Fruit fly (Drosophila melanogaster) whole organism, prepupa: ENCODE data around the gene PolD1.

ENCODE experiments used
- Blimp-1 ChIP-seq: fragments of 200-800 bp; sonication (Bioruptor generic); optimal IDR thresholded peaks from 3 replicates; lab custom pipeline; 2017; ENCODE audit warnings: missing biosample characterization, missing genetic modification characterization, mild to moderate bottlenecking, moderate library complexity, missing genetic modification reagents
- CG10631 ChIP-seq: fragments of 200-800 bp; sonication (Bioruptor generic); optimal IDR thresholded peaks from 2 replicates; lab custom pipeline; 2016; ENCODE audit warnings: missing biosample characterization, missing genetic modification characterization
- CG11762 ChIP-seq: fragments of 200-800 bp; sonication (Bioruptor generic); optimal IDR thresholded peaks from 3 replicates; lab custom pipeline; 2016; ENCODE audit warnings: missing biosample characterization, missing genetic modification characterization; ENCODE audit not compliant: insufficient read depth
- CG1621 ChIP-seq: fragments of 200-800 bp; sonication (Bioruptor generic); optimal IDR thresholded peaks from 3 replicates; lab custom pipeline; 2018; ENCODE audit warnings: missing biosample characterization, mild to moderate bottlenecking, missing genetic modification characterization
- CG16779 ChIP-seq: fragments of 200-800 bp; sonication (Bioruptor generic); optimal IDR thresholded peaks from 3 replicates; lab custom pipeline; 2017; ENCODE audit warnings: missing biosample characterization, mild to moderate bottlenecking, missing genetic modification characterization
- CG3032 ChIP-seq: fragments of 200-800 bp; optimal IDR thresholded peaks from 2 replicates; lab custom pipeline; 2019; ENCODE audit warnings: missing biosample characterization, mild to moderate bottlenecking, missing genetic modification characterization, moderate library complexity
- CG31627 ChIP-seq: fragments of 200-800 bp; sonication (Bioruptor generic); optimal IDR thresholded peaks from 3 replicates; lab custom pipeline; 2016; ENCODE audit warnings: missing biosample characterization, missing genetic modification characterization
- CG34406 ChIP-seq: fragments of 200-800 bp; sonication (Bioruptor generic); optimal IDR thresholded peaks from 3 replicates; lab custom pipeline; 2016; ENCODE audit warnings: missing biosample characterization, missing genetic modification characterization
- CG3919 ChIP-seq: fragments of 200-800 bp; sonication (Bioruptor generic); optimal IDR thresholded peaks from 3 replicates; lab custom pipeline; 2016; ENCODE audit warnings: missing biosample characterization, missing genetic modification characterization
- CG6163 ChIP-seq: fragments of 200-800 bp; sonication (Bioruptor generic); IDR thresholded peaks from 3 replicates; pipeline ENCODE4 v1.3.6; 2022; ENCODE audit warnings: missing biosample characterization, missing genetic modification characterization
- CG6276 ChIP-seq: fragments of 200-800 bp; sonication (Bioruptor generic); optimal IDR thresholded peaks from 2 replicates; lab custom pipeline; 2017; ENCODE audit warnings: missing biosample characterization, mild to moderate bottlenecking, missing genetic modification characterization
- CG6792 ChIP-seq: fragments of 200-800 bp; sonication (Bioruptor generic); optimal IDR thresholded peaks from 3 replicates; lab custom pipeline; 2016; ENCODE audit warnings: missing biosample characterization, missing genetic modification characterization
- CG6808 ChIP-seq: fragments of 200-800 bp; sonication (Bioruptor generic); optimal IDR thresholded peaks from 3 replicates; lab custom pipeline; 2017; ENCODE audit warnings: missing biosample characterization, missing genetic modification characterization, mild to moderate bottlenecking, moderate library complexity, missing genetic modification reagents
- CG6854 ChIP-seq: fragments of 200-800 bp; sonication (Bioruptor generic); optimal IDR thresholded peaks from 2 replicates; lab custom pipeline; 2017; ENCODE audit warnings: missing biosample characterization, mild to moderate bottlenecking, missing genetic modification characterization
- CG7368 ChIP-seq: fragments of 200-800 bp; sonication (Bioruptor generic); optimal IDR thresholded peaks from 3 replicates; lab custom pipeline; 2016; ENCODE audit warnings: missing biosample characterization, missing genetic modification characterization
- CG8119 ChIP-seq: fragments of 200-800 bp; sonication (Bioruptor generic); IDR thresholded peaks from 3 replicates; pipeline ENCODE4 v1.3.6; 2022; ENCODE audit warnings: missing biosample characterization, missing genetic modification characterization
- CG8319 ChIP-seq: fragments of 200-800 bp; sonication (Bioruptor generic); optimal IDR thresholded peaks from 3 replicates; lab custom pipeline; 2016; ENCODE audit warnings: missing biosample characterization, missing genetic modification characterization
- CG9139 ChIP-seq: fragments of 200-800 bp; sonication (Bioruptor generic); optimal IDR thresholded peaks from 3 replicates; lab custom pipeline; 2017; ENCODE audit warnings: missing biosample characterization, mild to moderate bottlenecking, missing genetic modification characterization
- Eip75B ChIP-seq: fragments of 200-800 bp; sonication (Bioruptor generic); optimal IDR thresholded peaks from 3 replicates; lab custom pipeline; 2016; ENCODE audit warnings: missing biosample characterization, missing genetic modification characterization
- Eip93F ChIP-seq: fragments of 200-800 bp; sonication (Bioruptor generic); optimal IDR thresholded peaks from 2 replicates; lab custom pipeline; 2016; ENCODE audit warnings: missing biosample characterization, mild to moderate bottlenecking, missing genetic modification characterization
- Ets96B ChIP-seq: fragments of 200-800 bp; optimal IDR thresholded peaks from 2 replicates; lab custom pipeline; 2019; ENCODE audit warnings: missing biosample characterization, mild to moderate bottlenecking, missing genetic modification characterization, moderate library complexity
- Gug ChIP-seq: fragments of 200-800 bp; sonication (Bioruptor generic); IDR thresholded peaks from 2 replicates; pipeline ENCODE4 v1.3.6; 2022; ENCODE audit warnings: missing biosample characterization, missing genetic modification characterization
- Hr39 ChIP-seq: fragments of 200-800 bp; sonication (Bioruptor generic); optimal IDR thresholded peaks from 2 replicates; lab custom pipeline; 2016; ENCODE audit warnings: missing biosample characterization, missing genetic modification characterization
- Hr4 ChIP-seq: fragments of 200-800 bp; sonication (Bioruptor generic); optimal IDR thresholded peaks from 3 replicates; lab custom pipeline; 2016; ENCODE audit warnings: missing biosample characterization, missing genetic modification characterization
- Met ChIP-seq: fragments of 200-800 bp; sonication (Bioruptor generic); optimal IDR thresholded peaks from 3 replicates; lab custom pipeline; 2016; ENCODE audit warnings: missing biosample characterization, missing genetic modification characterization
- Sox14 ChIP-seq: fragments of 200-800 bp; sonication (Bioruptor generic); optimal IDR thresholded peaks from 3 replicates; lab custom pipeline; 2016; ENCODE audit warnings: missing biosample characterization, missing genetic modification characterization
- Sox15 ChIP-seq: fragments of 200-800 bp; sonication (Bioruptor generic); optimal IDR thresholded peaks from 3 replicates; lab custom pipeline; 2016; ENCODE audit warnings: missing biosample characterization, missing genetic modification characterization
- achi ChIP-seq: fragments of 200-800 bp; sonication (Bioruptor generic); optimal IDR thresholded peaks from 3 replicates; lab custom pipeline; 2016; ENCODE audit warnings: missing biosample characterization, missing genetic modification characterization
- cyc ChIP-seq: fragments of 200-800 bp; sonication (Bioruptor generic); optimal IDR thresholded peaks from 3 replicates; lab custom pipeline; 2016; ENCODE audit warnings: missing biosample characterization, missing genetic modification characterization
- dac ChIP-seq: fragments of 200-800 bp; sonication (Bioruptor generic); optimal IDR thresholded peaks from 2 replicates; lab custom pipeline; 2017; ENCODE audit warnings: missing biosample characterization, mild to moderate bottlenecking, missing genetic modification characterization
- dsx ChIP-seq: fragments of 200-800 bp; optimal IDR thresholded peaks from 3 replicates; lab custom pipeline; 2019; ENCODE audit warnings: missing biosample characterization, mild to moderate bottlenecking, missing genetic modification characterization, moderate library complexity; ENCODE audit not compliant: poor library complexity, severe bottlenecking
- eg ChIP-seq: fragments of 200-800 bp; sonication (Bioruptor generic); IDR thresholded peaks from 3 replicates; pipeline ENCODE4 v1.3.6; 2022; ENCODE audit warnings: missing biosample characterization, missing genetic modification characterization
- esn ChIP-seq: fragments of 200-800 bp; sonication (Bioruptor generic); optimal IDR thresholded peaks from 2 replicates; lab custom pipeline; 2016; ENCODE audit warnings: missing biosample characterization, mild to moderate bottlenecking, missing genetic modification characterization, moderate library complexity
- fd59A ChIP-seq: fragments of 200-800 bp; sonication (Bioruptor generic); optimal IDR thresholded peaks from 2 replicates; lab custom pipeline; 2017; ENCODE audit warnings: missing biosample characterization, mild to moderate bottlenecking, missing genetic modification characterization, missing genetic modification reagents
- fd85E ChIP-seq: fragments of 200-800 bp; sonication (Bioruptor generic); optimal IDR thresholded peaks from 3 replicates; lab custom pipeline; 2016; ENCODE audit warnings: missing biosample characterization, missing genetic modification characterization
- fkh ChIP-seq: fragments of 200-800 bp; sonication (Bioruptor generic); optimal IDR thresholded peaks from 3 replicates; lab custom pipeline; 2017; ENCODE audit warnings: missing biosample characterization, mild to moderate bottlenecking, missing genetic modification characterization, moderate library complexity
- lz ChIP-seq: fragments of 200-800 bp; sonication (Bioruptor generic); optimal IDR thresholded peaks from 3 replicates; lab custom pipeline; 2016; ENCODE audit warnings: missing biosample characterization, missing genetic modification characterization
- pdm3 ChIP-seq: fragments of 200-800 bp; sonication (Bioruptor generic); optimal IDR thresholded peaks from 3 replicates; lab custom pipeline; 2016; ENCODE audit warnings: missing biosample characterization, missing genetic modification characterization
- spab ChIP-seq: fragments of 200-800 bp; sonication (Bioruptor generic); optimal IDR thresholded peaks from 2 replicates; lab custom pipeline; 2017; ENCODE audit warnings: missing biosample characterization, mild to moderate bottlenecking, missing genetic modification characterization, missing genetic modification reagents
- ss ChIP-seq, 2 experiments: fragments of 200-800 bp; sonication (Bioruptor generic); optimal IDR thresholded peaks; 2 replicates in 1 of 2; 3 replicates in 1 of 2; lab custom pipeline; 2017 to 2018; ENCODE audit warnings: mild to moderate bottlenecking in 2 of 2, missing biosample characterization in 2 of 2, missing genetic modification characterization in 2 of 2, moderate library complexity in 1 of 2
- svp ChIP-seq: fragments of 200-800 bp; sonication (Bioruptor generic); peaks from one replicate; lab custom pipeline; 2016; ENCODE audit warnings: missing biosample characterization, missing genetic modification characterization
- topi ChIP-seq: fragments of 200-800 bp; sonication (Bioruptor generic); optimal IDR thresholded peaks from 3 replicates; lab custom pipeline; 2016; ENCODE audit warnings: missing biosample characterization, missing genetic modification characterization

The PolD1 gene

DNA sequence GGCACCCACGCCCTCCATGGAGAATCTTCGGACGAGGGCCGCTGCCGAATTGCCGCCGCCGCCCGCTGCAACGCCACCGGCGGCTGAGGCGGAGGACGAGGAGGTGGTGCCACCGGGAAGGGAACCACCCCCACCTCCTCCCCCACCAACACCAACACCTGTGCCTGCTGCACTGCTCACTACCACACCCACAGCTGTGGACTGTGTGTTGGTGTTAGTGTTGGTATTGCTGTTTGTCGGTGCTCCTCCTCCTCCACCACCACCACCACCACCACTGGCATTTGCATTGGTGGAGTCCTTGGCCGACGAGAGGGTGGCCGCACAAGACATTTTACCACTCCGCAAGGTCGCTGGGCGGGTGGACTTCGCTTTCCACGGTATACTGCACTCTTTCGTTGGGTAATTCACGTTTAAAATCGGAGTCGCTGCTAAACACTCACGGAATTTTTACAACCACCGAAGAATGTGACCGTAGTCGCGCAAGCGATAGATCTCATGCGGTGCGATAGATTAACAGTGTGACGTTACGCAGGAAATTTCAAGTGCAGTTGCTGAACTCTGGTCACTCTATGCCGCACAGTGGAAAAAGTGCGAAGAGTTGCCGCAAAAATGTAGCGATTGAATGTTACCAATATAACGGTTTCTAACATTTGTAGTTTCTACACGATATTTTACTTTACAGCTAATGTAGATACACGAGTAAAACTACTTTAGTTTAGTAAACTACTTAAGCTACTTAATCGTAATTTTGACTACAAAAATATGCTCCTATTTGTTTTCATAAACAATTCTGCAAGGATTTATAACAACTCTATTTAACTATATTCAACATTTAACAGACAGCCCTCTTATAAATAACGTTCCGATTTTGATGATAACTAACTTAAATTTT lies 23.9 kb upstream of the PolD1 start, which contains the start of gene mib1 (continued):
- TF ChIP-seq topi (no peak), CG8319 (peak; percentile 36), CG31627 (GFP tag; lab: Kevin White, UChicago) (no peak), CG3919 (peak; percentile 53), Sox14 (GFP tag; lab: Kevin White, UChicago) (no peak), Blimp-1 (GFP tag; lab: Kevin White, UChicago) (peak; percentile 37), CG10631 (GFP tag; lab: Kevin White, UChicago) (no peak), Hr39 (GFP tag; lab: Kevin White, UChicago) (no peak), CG6792 (GFP tag; lab: Kevin White, UChicago) (no peak), CG8119 (GFP tag; lab: Robert Waterston, UW) (peak; percentile 60; the same call in 1 of the 3 replicates), CG6163 (peak; percentile 48)

DNA sequence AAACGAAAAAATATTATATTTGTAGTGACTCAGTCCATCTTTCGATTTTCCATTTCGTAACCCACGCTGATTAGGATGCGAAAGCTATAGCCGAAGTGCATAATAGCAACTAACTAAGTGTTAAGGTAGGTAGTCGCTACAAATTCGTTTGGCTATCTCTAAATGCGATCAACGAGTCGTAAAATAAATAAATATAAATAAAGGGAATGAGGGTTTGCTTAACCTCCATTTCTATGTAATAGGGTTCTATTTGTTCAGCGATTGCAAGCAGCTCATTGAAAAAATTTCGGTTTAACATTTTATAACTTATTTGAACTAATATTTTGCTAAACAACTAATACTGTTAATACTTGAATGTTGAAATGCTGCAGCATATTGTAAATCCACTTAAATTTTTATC lies 22.6 kb upstream of the PolD1 start:
- TF ChIP-seq fkh (GFP tag; lab: Kevin White, UChicago) = peak; percentile 11
- no peak for TF ChIP-seq CG6792 (GFP tag; lab: Kevin White, UChicago)
- TF ChIP-seq, all 60 proteins: peak for 1

DNA sequence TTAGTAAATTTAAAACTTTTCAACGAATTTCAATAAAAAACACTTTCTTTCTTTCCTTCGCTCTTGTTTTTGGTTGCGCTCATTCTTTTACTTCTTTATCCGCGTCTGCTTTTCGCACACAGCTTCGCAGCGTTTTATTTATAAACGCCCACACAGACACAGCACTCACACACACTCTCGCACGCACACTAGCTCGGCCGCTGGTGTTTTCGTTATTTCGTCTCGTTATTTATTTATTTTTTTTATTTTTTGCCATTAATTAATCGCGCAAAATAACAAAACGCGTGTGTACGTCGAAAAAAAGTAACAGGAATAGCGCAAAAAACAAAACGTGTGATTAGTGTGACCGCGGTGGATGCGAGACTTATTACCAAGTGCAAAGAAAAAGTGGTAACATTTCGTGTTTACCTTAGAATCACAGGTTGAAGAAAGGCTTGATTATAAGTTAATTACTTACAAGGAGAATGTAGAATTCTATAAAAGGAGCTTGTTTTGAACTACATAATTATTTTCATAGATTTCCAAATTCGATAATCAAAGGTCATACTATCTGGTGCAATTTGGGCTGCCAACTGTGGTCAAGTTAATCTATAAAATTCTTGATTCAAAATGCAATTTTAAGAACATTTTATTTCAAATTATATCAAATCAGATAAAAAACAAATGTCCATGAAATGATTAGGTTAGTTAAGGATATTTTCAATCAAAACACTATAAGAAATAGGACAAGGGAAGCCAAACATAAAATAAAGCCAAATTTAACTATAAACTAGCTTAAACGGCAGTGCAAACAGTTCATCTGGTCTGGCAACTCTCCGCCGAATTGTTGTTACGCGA lies 17.0 kb upstream of the PolD1 start, which contains the start of the genes hzg and mRpS31:
TSS of gene hzg (minus strand) at position 336 of the 837 bp plus-strand sequence.
TSS of gene mRpS31 (plus strand) at position 793 of the 837 bp plus-strand sequence.
- peak; percentile 3 for TF ChIP-seq CG34406
- TF ChIP-seq CG9139 (GFP tag; lab: Kevin White, UChicago) = peak; percentile 75
- TF ChIP-seq CG6792 (GFP tag; lab: Kevin White, UChicago) = peak; percentile 17
- no peak for TF ChIP-seq CG7368
- TF ChIP-seq Ets96B (tag; lab: Kevin White, UChicago) = peak; percentile 36
- peak; percentile 2 for TF ChIP-seq fd59A
- peak; percentile 64 for TF ChIP-seq CG31627 (GFP tag; lab: Kevin White, UChicago)
- TF ChIP-seq CG11762 (GFP tag; lab: Kevin White, UChicago) = no peak
- peak; percentile 48 for TF ChIP-seq Met
- TF ChIP-seq CG10631 (GFP tag; lab: Kevin White, UChicago) = peak; percentile 64
- TF ChIP-seq spab (GFP tag; lab: Kevin White, UChicago) = peak; percentile 58
- TF ChIP-seq dac (GFP tag; lab: Kevin White, UChicago) = peak; percentile 37
- TF ChIP-seq esn (GFP tag; lab: Kevin White, UChicago) = peak; percentile 42
- peak; percentile 80 for TF ChIP-seq CG1621
- TF ChIP-seq Sox15 (GFP tag; lab: Kevin White, UChicago) = no peak
- peak; percentile 28 for TF ChIP-seq Eip75B (GFP tag; lab: Kevin White, UChicago)
- TF ChIP-seq dsx = peak; percentile 46
- peak; percentile 61 for TF ChIP-seq Sox14 (GFP tag; lab: Kevin White, UChicago)
- TF ChIP-seq cyc (GFP tag; lab: Kevin White, UChicago) = peak; percentile 24
- TF ChIP-seq CG3032 = peak; percentile 43
- peak; percentile 93 for TF ChIP-seq CG16779 (tag; lab: Kevin White, UChicago)
- TF ChIP-seq pdm3 = peak; percentile 69
- no peak for TF ChIP-seq CG8319
- peak; percentile 70 to 85 for TF ChIP-seq ss (GFP tag; optimal IDR thresholded peaks at IDR 0.05; lab: Kevin White, UChicago)
- TF ChIP-seq lz (GFP tag; lab: Kevin White, UChicago) = peak; percentile 54
- peak; percentile 28 for TF ChIP-seq Blimp-1 (GFP tag; lab: Kevin White, UChicago)
- peak; percentile 83 for TF ChIP-seq CG6163
- TF ChIP-seq Eip93F (GFP tag; lab: Kevin White, UChicago) = no peak
- peak; percentile 36 for TF ChIP-seq achi (GFP tag; lab: Kevin White, UChicago)
- TF ChIP-seq CG6854 (GFP tag; lab: Kevin White, UChicago) = peak; percentile 58
- TF ChIP-seq fd85E (GFP tag; lab: Kevin White, UChicago) = no peak
- peak; percentile 75 for TF ChIP-seq CG6808
- TF ChIP-seq Gug = no peak
- peak; percentile 57 for TF ChIP-seq Hr4 (GFP tag; lab: Kevin White, UChicago)
- TF ChIP-seq CG8119 (GFP tag; lab: Robert Waterston, UW) = peak; percentile 74; the same call in 2 of the 3 replicates
- peak; percentile 73 for TF ChIP-seq svp (GFP tag; lab: Kevin White, UChicago)
- TF ChIP-seq CG6276 (GFP tag; lab: Kevin White, UChicago) = peak; percentile 89
- TF ChIP-seq eg = peak; percentile 83
